Fruit fly (Drosophila melanogaster) whole organism, prepupa: ENCODE data around the gene CG13042.
A peak's percentile ranks its signal among the peaks of the same experiment; 100 is the strongest.

ENCODE experiments used
- Blimp-1 ChIP-seq: fragments of 200-800 bp; sonication (Bioruptor generic); optimal IDR thresholded peaks from 3 replicates; lab custom pipeline; 2017; ENCODE audit warnings: missing biosample characterization, missing genetic modification characterization, mild to moderate bottlenecking, moderate library complexity, missing genetic modification reagents
- CG10669 ChIP-seq: fragments of 200-800 bp; sonication (Bioruptor generic); optimal IDR thresholded peaks from 3 replicates; lab custom pipeline; 2018; ENCODE audit warnings: missing biosample characterization, mild to moderate bottlenecking, missing genetic modification characterization, moderate library complexity
- CG11294 ChIP-seq: fragments of 200-800 bp; sonication (Bioruptor generic); IDR thresholded peaks from 2 replicates; pipeline ENCODE4 v1.3.6; 2022; ENCODE audit warnings: missing biosample characterization, missing genetic modification characterization
- CG11762 ChIP-seq: fragments of 200-800 bp; sonication (Bioruptor generic); optimal IDR thresholded peaks from 3 replicates; lab custom pipeline; 2016; ENCODE audit warnings: missing biosample characterization, missing genetic modification characterization; ENCODE audit not compliant: insufficient read depth
- CG11902 ChIP-seq: fragments of 200-800 bp; sonication (Bioruptor generic); optimal IDR thresholded peaks from 3 replicates; lab custom pipeline; 2016; ENCODE audit warnings: missing biosample characterization, missing genetic modification characterization
- CG15336 ChIP-seq: fragments of 200-800 bp; sonication (Bioruptor generic); IDR thresholded peaks from 2 replicates; pipeline ENCODE4 v1.3.6; 2022; ENCODE audit warnings: missing biosample characterization, missing genetic modification characterization
- CG1621 ChIP-seq: fragments of 200-800 bp; sonication (Bioruptor generic); optimal IDR thresholded peaks from 3 replicates; lab custom pipeline; 2018; ENCODE audit warnings: missing biosample characterization, mild to moderate bottlenecking, missing genetic modification characterization
- CG16779 ChIP-seq: fragments of 200-800 bp; sonication (Bioruptor generic); optimal IDR thresholded peaks from 3 replicates; lab custom pipeline; 2017; ENCODE audit warnings: missing biosample characterization, mild to moderate bottlenecking, missing genetic modification characterization
- CG3032 ChIP-seq: fragments of 200-800 bp; optimal IDR thresholded peaks from 2 replicates; lab custom pipeline; 2019; ENCODE audit warnings: missing biosample characterization, mild to moderate bottlenecking, missing genetic modification characterization, moderate library complexity
- CG31627 ChIP-seq: fragments of 200-800 bp; sonication (Bioruptor generic); optimal IDR thresholded peaks from 3 replicates; lab custom pipeline; 2016; ENCODE audit warnings: missing biosample characterization, missing genetic modification characterization
- CG32006 ChIP-seq: fragments of 200-800 bp; sonication (Bioruptor generic); optimal IDR thresholded peaks from 3 replicates; lab custom pipeline; 2017; ENCODE audit warnings: missing biosample characterization, mild to moderate bottlenecking, missing genetic modification characterization
- CG34406 ChIP-seq: fragments of 200-800 bp; sonication (Bioruptor generic); optimal IDR thresholded peaks from 3 replicates; lab custom pipeline; 2016; ENCODE audit warnings: missing biosample characterization, missing genetic modification characterization
- CG3919 ChIP-seq: fragments of 200-800 bp; sonication (Bioruptor generic); optimal IDR thresholded peaks from 3 replicates; lab custom pipeline; 2016; ENCODE audit warnings: missing biosample characterization, missing genetic modification characterization
- CG4318 ChIP-seq: fragments of 200-800 bp; sonication (Bioruptor generic); optimal IDR thresholded peaks from 3 replicates; lab custom pipeline; 2017; ENCODE audit warnings: missing biosample characterization, mild to moderate bottlenecking, missing genetic modification characterization
- CG6163 ChIP-seq: fragments of 200-800 bp; sonication (Bioruptor generic); IDR thresholded peaks from 3 replicates; pipeline ENCODE4 v1.3.6; 2022; ENCODE audit warnings: missing biosample characterization, missing genetic modification characterization
- CG6276 ChIP-seq: fragments of 200-800 bp; sonication (Bioruptor generic); optimal IDR thresholded peaks from 2 replicates; lab custom pipeline; 2017; ENCODE audit warnings: missing biosample characterization, mild to moderate bottlenecking, missing genetic modification characterization
- CG6792 ChIP-seq: fragments of 200-800 bp; sonication (Bioruptor generic); optimal IDR thresholded peaks from 3 replicates; lab custom pipeline; 2016; ENCODE audit warnings: missing biosample characterization, missing genetic modification characterization
- CG6808 ChIP-seq: fragments of 200-800 bp; sonication (Bioruptor generic); optimal IDR thresholded peaks from 3 replicates; lab custom pipeline; 2017; ENCODE audit warnings: missing biosample characterization, missing genetic modification characterization, mild to moderate bottlenecking, moderate library complexity, missing genetic modification reagents
- CG6854 ChIP-seq: fragments of 200-800 bp; sonication (Bioruptor generic); optimal IDR thresholded peaks from 2 replicates; lab custom pipeline; 2017; ENCODE audit warnings: missing biosample characterization, mild to moderate bottlenecking, missing genetic modification characterization
- CG7368 ChIP-seq: fragments of 200-800 bp; sonication (Bioruptor generic); optimal IDR thresholded peaks from 3 replicates; lab custom pipeline; 2016; ENCODE audit warnings: missing biosample characterization, missing genetic modification characterization
- CG8119 ChIP-seq: fragments of 200-800 bp; sonication (Bioruptor generic); IDR thresholded peaks from 3 replicates; pipeline ENCODE4 v1.3.6; 2022; ENCODE audit warnings: missing biosample characterization, missing genetic modification characterization
- CG8319 ChIP-seq: fragments of 200-800 bp; sonication (Bioruptor generic); optimal IDR thresholded peaks from 3 replicates; lab custom pipeline; 2016; ENCODE audit warnings: missing biosample characterization, missing genetic modification characterization
- CG8632 ChIP-seq: fragments of 200-800 bp; sonication (Bioruptor generic); optimal IDR thresholded peaks from 3 replicates; lab custom pipeline; 2016; ENCODE audit warnings: missing biosample characterization, missing genetic modification characterization
- CG9139 ChIP-seq: fragments of 200-800 bp; sonication (Bioruptor generic); optimal IDR thresholded peaks from 3 replicates; lab custom pipeline; 2017; ENCODE audit warnings: missing biosample characterization, mild to moderate bottlenecking, missing genetic modification characterization
- Eip75B ChIP-seq: fragments of 200-800 bp; sonication (Bioruptor generic); optimal IDR thresholded peaks from 3 replicates; lab custom pipeline; 2016; ENCODE audit warnings: missing biosample characterization, missing genetic modification characterization
- Eip78C ChIP-seq: fragments of 200-800 bp; sonication (Bioruptor generic); peaks from one replicate; lab custom pipeline; 2016; ENCODE audit warnings: missing biosample characterization, missing genetic modification characterization
- Ets21C ChIP-seq: fragments of 200-800 bp; sonication (Bioruptor generic); optimal IDR thresholded peaks from 3 replicates; lab custom pipeline; 2016; ENCODE audit warnings: missing biosample characterization, missing genetic modification characterization
- Ets96B ChIP-seq: fragments of 200-800 bp; optimal IDR thresholded peaks from 2 replicates; lab custom pipeline; 2019; ENCODE audit warnings: missing biosample characterization, mild to moderate bottlenecking, missing genetic modification characterization, moderate library complexity
- Gug ChIP-seq: fragments of 200-800 bp; sonication (Bioruptor generic); IDR thresholded peaks from 2 replicates; pipeline ENCODE4 v1.3.6; 2022; ENCODE audit warnings: missing biosample characterization, missing genetic modification characterization
- Hr38 ChIP-seq: sonication (Bioruptor generic); optimal IDR thresholded peaks from 2 replicates; lab custom pipeline; 2016; ENCODE audit warnings: missing biosample characterization, missing genetic modification characterization
- Hr39 ChIP-seq: fragments of 200-800 bp; sonication (Bioruptor generic); optimal IDR thresholded peaks from 2 replicates; lab custom pipeline; 2016; ENCODE audit warnings: missing biosample characterization, missing genetic modification characterization
- Hr4 ChIP-seq: fragments of 200-800 bp; sonication (Bioruptor generic); optimal IDR thresholded peaks from 3 replicates; lab custom pipeline; 2016; ENCODE audit warnings: missing biosample characterization, missing genetic modification characterization
- Lpt ChIP-seq: fragments of 200-800 bp; sonication (Bioruptor generic); optimal IDR thresholded peaks from 3 replicates; lab custom pipeline; 2016; ENCODE audit warnings: missing biosample characterization, missing genetic modification characterization
- Met ChIP-seq: fragments of 200-800 bp; sonication (Bioruptor generic); optimal IDR thresholded peaks from 3 replicates; lab custom pipeline; 2016; ENCODE audit warnings: missing biosample characterization, missing genetic modification characterization
- OdsH ChIP-seq: fragments of 200-800 bp; sonication (Bioruptor generic); optimal IDR thresholded peaks from 3 replicates; lab custom pipeline; 2016; ENCODE audit warnings: missing biosample characterization, missing genetic modification characterization
- Smox ChIP-seq: fragments of 200-800 bp; sonication (Bioruptor generic); optimal IDR thresholded peaks from 3 replicates; lab custom pipeline; 2016; ENCODE audit warnings: missing biosample characterization, missing genetic modification characterization
- Sox102F ChIP-seq: fragments of 200-800 bp; sonication (Bioruptor generic); optimal IDR thresholded peaks from 2 replicates; lab custom pipeline; 2016; ENCODE audit warnings: missing biosample characterization, mild to moderate bottlenecking, missing genetic modification characterization
- Sox14 ChIP-seq: fragments of 200-800 bp; sonication (Bioruptor generic); optimal IDR thresholded peaks from 3 replicates; lab custom pipeline; 2016; ENCODE audit warnings: missing biosample characterization, missing genetic modification characterization
- acj6 ChIP-seq: fragments of 200-800 bp; sonication (Bioruptor generic); optimal IDR thresholded peaks from 3 replicates; lab custom pipeline; 2016; ENCODE audit warnings: missing biosample characterization, missing genetic modification characterization
- dac ChIP-seq: fragments of 200-800 bp; sonication (Bioruptor generic); optimal IDR thresholded peaks from 2 replicates; lab custom pipeline; 2017; ENCODE audit warnings: missing biosample characterization, mild to moderate bottlenecking, missing genetic modification characterization
- dsx ChIP-seq: fragments of 200-800 bp; optimal IDR thresholded peaks from 3 replicates; lab custom pipeline; 2019; ENCODE audit warnings: missing biosample characterization, mild to moderate bottlenecking, missing genetic modification characterization, moderate library complexity; ENCODE audit not compliant: poor library complexity, severe bottlenecking
- eg ChIP-seq: fragments of 200-800 bp; sonication (Bioruptor generic); IDR thresholded peaks from 3 replicates; pipeline ENCODE4 v1.3.6; 2022; ENCODE audit warnings: missing biosample characterization, missing genetic modification characterization
- esn ChIP-seq: fragments of 200-800 bp; sonication (Bioruptor generic); optimal IDR thresholded peaks from 2 replicates; lab custom pipeline; 2016; ENCODE audit warnings: missing biosample characterization, mild to moderate bottlenecking, missing genetic modification characterization, moderate library complexity
- fd59A ChIP-seq: fragments of 200-800 bp; sonication (Bioruptor generic); optimal IDR thresholded peaks from 2 replicates; lab custom pipeline; 2017; ENCODE audit warnings: missing biosample characterization, mild to moderate bottlenecking, missing genetic modification characterization, missing genetic modification reagents
- fkh ChIP-seq: fragments of 200-800 bp; sonication (Bioruptor generic); optimal IDR thresholded peaks from 3 replicates; lab custom pipeline; 2017; ENCODE audit warnings: missing biosample characterization, mild to moderate bottlenecking, missing genetic modification characterization, moderate library complexity
- lz ChIP-seq: fragments of 200-800 bp; sonication (Bioruptor generic); optimal IDR thresholded peaks from 3 replicates; lab custom pipeline; 2016; ENCODE audit warnings: missing biosample characterization, missing genetic modification characterization
- net ChIP-seq: fragments of 200-800 bp; sonication (Bioruptor generic); optimal IDR thresholded peaks from 3 replicates; lab custom pipeline; 2016; ENCODE audit warnings: missing biosample characterization, missing genetic modification characterization
- salr ChIP-seq, 2 experiments: fragments of 200-800 bp; sonication (Bioruptor generic); optimal IDR thresholded peaks; 3 replicates each; lab custom pipeline; 2016 to 2018; ENCODE audit warnings: missing biosample characterization in 2 of 2, missing genetic modification characterization in 2 of 2, mild to moderate bottlenecking in 1 of 2
- spab ChIP-seq: fragments of 200-800 bp; sonication (Bioruptor generic); optimal IDR thresholded peaks from 2 replicates; lab custom pipeline; 2017; ENCODE audit warnings: missing biosample characterization, mild to moderate bottlenecking, missing genetic modification characterization, missing genetic modification reagents
- topi ChIP-seq: fragments of 200-800 bp; sonication (Bioruptor generic); optimal IDR thresholded peaks from 3 replicates; lab custom pipeline; 2016; ENCODE audit warnings: missing biosample characterization, missing genetic modification characterization

CG13042 gene

dm6 chr3L:16339873-16340272 lies 31.6 kb upstream of the CG13042 start:
- TF ChIP-seq Lpt (GFP tag; lab: Kevin White, UChicago) = no peak
- peak; percentile 90 for TF ChIP-seq Blimp-1 (GFP tag; lab: Kevin White, UChicago)

DNA sequence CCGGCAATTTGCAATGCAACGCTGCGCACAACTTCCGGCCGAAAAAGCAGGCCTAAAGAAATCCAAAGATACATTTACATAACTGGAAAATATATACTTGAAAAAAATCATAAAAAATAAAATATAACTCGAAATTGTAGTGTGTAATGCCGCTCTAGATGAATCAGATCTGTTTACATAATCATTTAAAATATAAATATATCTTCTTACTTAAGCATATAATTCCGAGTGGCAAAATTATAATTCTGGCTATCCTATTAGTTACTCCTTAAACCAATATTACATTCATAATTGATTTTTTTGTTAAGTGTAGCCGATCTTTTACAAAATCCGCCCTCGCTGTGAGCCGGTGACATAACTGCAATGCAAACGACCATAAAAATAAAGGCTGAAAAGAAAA lies 31.2 kb upstream of the CG13042 start:
- TF ChIP-seq CG11294 (GFP tag; lab: Robert Waterston, UW) (no peak), Smox (GFP tag; lab: Kevin White, UChicago) (no peak), Ets96B (tag; lab: Kevin White, UChicago) (no peak), acj6 (GFP tag; lab: Kevin White, UChicago) (no peak), CG3032 (tag; lab: Kevin White, UChicago) (no peak), eg (GFP tag; lab: Robert Waterston, UW) (peak; percentile 31; the same call in 1 of the 3 replicates), Gug (GFP tag; lab: Robert Waterston, UW) (no peak), Blimp-1 (GFP tag; lab: Kevin White, UChicago) (no peak), CG7368 (GFP tag; lab: Kevin White, UChicago) (no peak), CG11902 (GFP tag; lab: Kevin White, UChicago) (no peak), CG1621 (tag; lab: Kevin White, UChicago) (no peak), CG8632 (GFP tag; lab: Kevin White, UChicago) (no peak), CG9139 (GFP tag; lab: Kevin White, UChicago) (no peak), fkh (GFP tag; lab: Kevin White, UChicago) (no peak), Eip78C (GFP tag; lab: Kevin White, UChicago) (peak; percentile 81), CG8319 (GFP tag; lab: Kevin White, UChicago) (no peak), salr (GFP tag; optimal IDR thresholded peaks at IDR 0.05; lab: Kevin White, UChicago) (peak in 1 of 2 experiments; percentile 15), CG15336 (GFP tag; lab: Robert Waterston, UW) (peak; percentile 69), esn (GFP tag; lab: Kevin White, UChicago) (no peak), CG4318 (GFP tag; lab: Kevin White, UChicago) (peak; percentile 28), Eip75B (GFP tag; lab: Kevin White, UChicago) (no peak), Hr39 (GFP tag; lab: Kevin White, UChicago) (no peak), Ets21C (GFP tag; lab: Kevin White, UChicago) (no peak), net (GFP tag; lab: Kevin White, UChicago) (no peak), CG6854 (GFP tag; lab: Kevin White, UChicago) (no peak), CG11762 (no peak), OdsH (GFP tag; lab: Kevin White, UChicago) (no peak), Sox14 (no peak), CG8119 (GFP tag; lab: Robert Waterston, UW) (peak; percentile 74), CG3919 (GFP tag; lab: Kevin White, UChicago) (no peak), dac (no peak), CG10669 (GFP tag; lab: Kevin White, UChicago) (no peak), Lpt (GFP tag; lab: Kevin White, UChicago) (no peak), Hr4 (GFP tag; lab: Kevin White, UChicago) (peak; percentile 64), CG6808 (GFP tag; lab: Kevin White, UChicago) (no peak), Met (GFP tag; lab: Kevin White, UChicago) (no peak), Hr38 (GFP tag; lab: Kevin White, UChicago) (no peak), CG32006 (GFP tag; lab: Kevin White, UChicago) (no peak), CG6792 (GFP tag; lab: Kevin White, UChicago) (no peak), Sox102F (no peak), lz (no peak), CG31627 (GFP tag; lab: Kevin White, UChicago) (no peak), topi (GFP tag; lab: Kevin White, UChicago) (no peak), CG6276 (no peak), CG6163 (GFP tag; lab: Robert Waterston, UW) (peak; percentile 34; the same call in 1 of the 3 replicates), CG34406 (peak; percentile 9), dsx (GFP tag; lab: Kevin White, UChicago) (no peak), fd59A (GFP tag; lab: Kevin White, UChicago) (no peak), spab (GFP tag; lab: Kevin White, UChicago) (no peak), CG16779 (tag; lab: Kevin White, UChicago) (no peak)
